Worm (Caenorhabditis elegans) whole organism, midembryonic: ENCODE data around the gene F08H9.2.

Experiments used
- klf-2 ChIP-seq: fragments of 200-800 bp; sonication (Bioruptor generic); conservative IDR thresholded peaks from 2 replicates; pipeline ENCODE4 v1.3.6; 2022; ENCODE audit warnings: missing genetic modification reagents, missing genetic modification characterization, missing compliant biosample characterization
- tab-1 ChIP-seq: fragments of 200-800 bp; sonication (Bioruptor generic); IDR thresholded peaks from 2 replicates; pipeline ENCODE4 v1.3.6; 2022; ENCODE audit warnings: missing genetic modification characterization, missing compliant biosample characterization

ce11 chrV:14493665-14494064 lies 33.2 kb downstream of the F08H9.2 start:
- TF ChIP-seq klf-2 (GFP tag; lab: Robert Waterston, UW): no peak
- TF ChIP-seq tab-1 (GFP tag; lab: Robert Waterston, UW): no peak
